Fruit fly (Drosophila melanogaster): ENCODE measurements around the gene CG42371.

The CG42371 gene

dm6 chr2L:2214004-2214403 is 3.0 kb downstream of the CG42371 start, which contains the start of the genes Uch and CG34174 (continued):
- TF ChIP-seq fu2 (GFP tag; optimal IDR thresholded peaks at IDR 0.05) (peak; percentile 20), tin (GFP tag; optimal IDR thresholded peaks at IDR 0.05) (peak; percentile 7), bsh (GFP tag; optimal IDR thresholded peaks at IDR 0.05) (peak in 1 of 2 experiments; percentile 11), amos (GFP tag; IDR thresholded peaks at IDR 0.05; ENCODE audit: partially characterized antibody) (peak; percentile 67; the same call in 1 of the 2 replicates), sens (GFP tag) (peak; percentile 81), CG31441 (GFP tag; IDR thresholded peaks at IDR 0.05) (0 out of 2 replicates have a peak, but pooled peaks have one; percentile 12), dpn (GFP tag; optimal IDR thresholded peaks at IDR 0.05) (peak in 1 of 2 experiments; percentile 31), abd-A (tag; optimal IDR thresholded peaks at IDR 0.05) (peak; percentile 29), HmgZ (tag; optimal IDR thresholded peaks at IDR 0.05) (peak; percentile 65), tgo (GFP tag; IDR thresholded peaks at IDR 0.05) (no peak), CG34422 (GFP tag; IDR thresholded peaks at IDR 0.05) (peak; percentile 55; the same call in 1 of the 3 replicates), GATAe (GFP tag; conservative IDR thresholded peaks at IDR 0.05) (no peak), Ravus (GFP tag; IDR thresholded peaks at IDR 0.05) (no peak), CG9437 (GFP tag; optimal IDR thresholded peaks at IDR 0.05) (peak; percentile 11), CG30403 (GFP tag; optimal IDR thresholded peaks at IDR 0.05) (peak; percentile 21), Dp (GFP tag; optimal IDR thresholded peaks at IDR 0.05) (peak; percentile 50), sug (tag; optimal IDR thresholded peaks at IDR 0.05) (peak; percentile 48), Med (GFP tag) (peak; percentile 72), crp (GFP tag; optimal IDR thresholded peaks at IDR 0.05) (peak in 1 of 2 experiments; percentile 39), CG30020 (tag; optimal IDR thresholded peaks at IDR 0.05) (peak; percentile 32), trem (tag; optimal IDR thresholded peaks at IDR 0.05) (peak; percentile 59), Hsf (GFP tag; optimal IDR thresholded peaks at IDR 0.05) (peak; percentile 1), kni (GFP tag; optimal IDR thresholded peaks at IDR 0.05) (peak; percentile 18), CG1603 (tag; optimal IDR thresholded peaks at IDR 0.05) (peak; percentile 36), NfI (GFP tag; optimal IDR thresholded peaks at IDR 0.05) (peak; percentile 29), CG18476 (GFP tag; optimal IDR thresholded peaks at IDR 0.05) (no peak), sna (GFP tag; IDR thresholded peaks at IDR 0.05; ENCODE audit: partially characterized antibody) (peak; percentile 79), nmo (GFP tag; optimal IDR thresholded peaks at IDR 0.05) (peak; percentile 71), Sin3A (optimal IDR thresholded peaks at IDR 0.05) (peak; percentile 43), inv (GFP tag; IDR thresholded peaks at IDR 0.05; ENCODE audit: partially characterized antibody) (peak; percentile 46; the same call in 1 of the 2 replicates), CG33557 (GFP tag; optimal IDR thresholded peaks at IDR 0.05) (peak; percentile 32), mld (GFP tag; IDR thresholded peaks at IDR 0.05; ENCODE audit: partially characterized antibody) (no peak), phol (tag; optimal IDR thresholded peaks at IDR 0.05) (peak; percentile 58), CG34376 (GFP tag; optimal IDR thresholded peaks at IDR 0.05) (peak; percentile 21), CG4617 (GFP tag; optimal IDR thresholded peaks at IDR 0.05; ENCODE audit: borderline replicate concordance) (peak; percentile 42), knrl (GFP tag; IDR thresholded peaks at IDR 0.05; ENCODE audit: partially characterized antibody) (peak; percentile 80), vnd (GFP tag; IDR thresholded peaks at IDR 0.05; ENCODE audit: partially characterized antibody) (peak; percentile 64), Nf-YA (GFP tag; IDR thresholded peaks at IDR 0.05) (no peak), YL-1 (GFP tag; optimal IDR thresholded peaks at IDR 0.05) (peak; percentile 37), BEAF-32 (GFP tag; optimal IDR thresholded peaks at IDR 0.05) (peak; percentile 79), jumu (GFP tag; optimal IDR thresholded peaks at IDR 0.05) (no peak), caup (GFP tag; optimal IDR thresholded peaks at IDR 0.05; ENCODE audit: severe bottlenecking) (peak; percentile 1), CG15696 (tag; optimal IDR thresholded peaks at IDR 0.05) (peak; percentile 1), HLH4C (GFP tag; IDR thresholded peaks at IDR 0.05; ENCODE audit: partially characterized antibody) (peak; percentile 73), Sry-δ (GFP tag; optimal IDR thresholded peaks at IDR 0.05) (peak; percentile 70), Nf-YC (tag; optimal IDR thresholded peaks at IDR 0.05) (peak; percentile 27), CHES-1-like (GFP tag; optimal IDR thresholded peaks at IDR 0.05) (peak; percentile 75), CoRest (tag; optimal IDR thresholded peaks at IDR 0.05) (peak; percentile 29), CG14860 (GFP tag; IDR thresholded peaks at IDR 0.05; ENCODE audit: partially characterized antibody) (peak; percentile 64)

Data from whole organism, embryonic.